Fruit fly (Drosophila melanogaster): ENCODE measurements around the gene CG10616.

Gene CG10616

dm6 chr3L:12468016-12468415, 3.5 kb upstream of the CG10616 start, which contains the start of gene eyg (continued):
- TF ChIP-seq tna (GFP tag; IDR thresholded peaks at IDR 0.05; ENCODE audit: partially characterized antibody) (peak; percentile 70), dpn (GFP tag; optimal IDR thresholded peaks at IDR 0.05) (peak; percentile 0 to 9), pb (GFP tag; optimal IDR thresholded peaks at IDR 0.05) (peak; percentile 79), maf-S (GFP tag; optimal IDR thresholded peaks at IDR 0.05) (no peak), CG1603 (tag; optimal IDR thresholded peaks at IDR 0.05) (no peak), CG17568 (GFP tag; optimal IDR thresholded peaks at IDR 0.05) (no peak), wek (GFP tag; optimal IDR thresholded peaks at IDR 0.05) (peak; percentile 56), CG3995 (GFP tag; optimal IDR thresholded peaks at IDR 0.05) (no peak), GATAe (GFP tag; conservative IDR thresholded peaks at IDR 0.05) (peak; percentile 26; the same call in 1 of the 2 replicates), CG9876 (GFP tag; optimal IDR thresholded peaks at IDR 0.05) (peak; percentile 9), ems (GFP tag; optimal IDR thresholded peaks at IDR 0.05) (no peak), NC2β (GFP tag; optimal IDR thresholded peaks at IDR 0.05) (peak; percentile 37), MESR4 (GFP tag; optimal IDR thresholded peaks at IDR 0.05) (no peak), CG17802 (tag; optimal IDR thresholded peaks at IDR 0.05) (no peak), ssp (GFP tag; IDR thresholded peaks at IDR 0.05) (no peak), nerfin-2 (GFP tag; IDR thresholded peaks at IDR 0.05; ENCODE audit: partially characterized antibody) (0 out of 2 replicates have a peak, but pooled peaks have one; percentile 45), CG33213 (GFP tag; optimal IDR thresholded peaks at IDR 0.05) (peak; percentile 30), grn (GFP tag; optimal IDR thresholded peaks at IDR 0.05) (peak; percentile 30), Hmx (GFP tag; optimal IDR thresholded peaks at IDR 0.05) (no peak), CG7786 (GFP tag; optimal IDR thresholded peaks at IDR 0.05) (peak; percentile 5), CG13624 (GFP tag; optimal IDR thresholded peaks at IDR 0.05) (peak; percentile 4), gfzf (GFP tag; optimal IDR thresholded peaks at IDR 0.05) (no peak), CG34224 (GFP tag; IDR thresholded peaks at IDR 0.05; ENCODE audit: partially characterized antibody) (peak; percentile 31; the same call in 1 of the 3 replicates), CG4360 (GFP tag; IDR thresholded peaks at IDR 0.05) (no peak), gsb-n (tag; optimal IDR thresholded peaks at IDR 0.05) (peak; percentile 55), CG14710 (tag; optimal IDR thresholded peaks at IDR 0.05) (peak; percentile 37), CG34422 (GFP tag; IDR thresholded peaks at IDR 0.05) (no peak; the same call in 2 of the 3 replicates), ewg (GFP tag; optimal IDR thresholded peaks at IDR 0.05) (peak; percentile 97), toy (GFP tag; IDR thresholded peaks at IDR 0.05) (no peak), slbo (GFP tag; IDR thresholded peaks at IDR 0.05) (0 out of 2 replicates have a peak, but pooled peaks have one; percentile 20), lab (GFP tag; optimal IDR thresholded peaks at IDR 0.05) (no peak), CG2120 (GFP tag; optimal IDR thresholded peaks at IDR 0.05) (peak; percentile 10), Hr39 (optimal IDR thresholded peaks at IDR 0.05) (no peak), Hr51 (GFP tag; optimal IDR thresholded peaks at IDR 0.05) (peak in 1 of 2 experiments; percentile 30), cad (GFP tag; optimal IDR thresholded peaks at IDR 0.05) (no peak), CG4424 (GFP tag; optimal IDR thresholded peaks at IDR 0.05) (no peak), CG17829 (tag; optimal IDR thresholded peaks at IDR 0.05) (peak; percentile 52), CG32767 (GFP tag; IDR thresholded peaks at IDR 0.05) (no peak), nmo (GFP tag; optimal IDR thresholded peaks at IDR 0.05) (peak; percentile 50), CG11093 (GFP tag; IDR thresholded peaks at IDR 0.05) (no peak), CG8944 (GFP tag; optimal IDR thresholded peaks at IDR 0.05) (no peak), CG2889 (GFP tag; IDR thresholded peaks at IDR 0.05) (no peak), z (GFP tag; IDR thresholded peaks at IDR 0.05) (peak; percentile 100), twi (tag; optimal IDR thresholded peaks at IDR 0.05) (peak; percentile 9), CG7745 (tag; optimal IDR thresholded peaks at IDR 0.05) (peak; percentile 6), ERR (GFP tag; optimal IDR thresholded peaks at IDR 0.05) (peak; percentile 14), ranshi (GFP tag; IDR thresholded peaks at IDR 0.05) (peak; percentile 12; the same call in 1 of the 2 replicates), Sry-δ (GFP tag; optimal IDR thresholded peaks at IDR 0.05) (peak; percentile 16), CG4617 (GFP tag; optimal IDR thresholded peaks at IDR 0.05; ENCODE audit: borderline replicate concordance) (no peak), Nf-YC (tag; optimal IDR thresholded peaks at IDR 0.05) (peak; percentile 100), CG3163 (GFP tag; optimal IDR thresholded peaks at IDR 0.05) (peak; percentile 62)
